Fruit fly (Drosophila melanogaster) whole organism, pupa: ENCODE measurements around the gene Kr-h1.

ENCODE experiments used
- CG34367 ChIP-seq: fragments of 200-800 bp; sonication (Bioruptor generic); optimal IDR thresholded peaks from 2 replicates; lab custom pipeline; 2018; ENCODE audit warnings: missing biosample characterization, mild to moderate bottlenecking, missing genetic modification characterization
- CG8301 ChIP-seq: fragments of 200-800 bp; sonication (Bioruptor generic); optimal IDR thresholded peaks from 2 replicates; lab custom pipeline; 2018; ENCODE audit warnings: missing biosample characterization, mild to moderate bottlenecking, missing genetic modification characterization
- D1 ChIP-seq: fragments of 200-800 bp; sonication (Bioruptor generic); optimal IDR thresholded peaks from 2 replicates; lab custom pipeline; 2018; ENCODE audit warnings: missing biosample characterization, mild to moderate bottlenecking, missing genetic modification characterization, moderate library complexity

DNA sequence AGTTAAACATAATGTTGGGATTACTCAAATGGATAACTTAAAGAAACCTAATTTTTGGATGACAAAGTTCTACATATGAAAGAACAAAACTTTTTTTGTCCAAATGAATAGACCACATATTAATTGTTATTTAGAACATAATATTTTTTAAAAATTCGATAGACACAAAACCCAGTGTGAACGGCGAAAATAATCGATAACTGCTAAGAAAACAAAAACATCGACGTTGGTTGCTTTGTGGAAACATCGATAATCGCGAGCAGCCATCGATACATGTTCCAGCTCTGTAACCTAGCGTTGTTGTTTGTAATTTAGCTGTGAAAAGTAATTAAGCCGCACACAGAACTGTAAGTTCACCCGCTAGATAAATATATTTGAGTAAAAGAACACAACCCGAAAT is 31.8 kb upstream of the Kr-h1 start, which contains the start of gene CG9135:
- TF ChIP-seq CG34367 (tag; lab: Kevin White, UChicago) (no peak), CG8301 (tag; lab: Kevin White, UChicago) (no peak), D1 (tag; lab: Kevin White, UChicago) (no peak)
